Worm (Caenorhabditis elegans) whole organism, L4 larva: ENCODE measurements around the gene cox-6A.
A peak's percentile ranks its signal among the peaks of the same experiment; 100 is the strongest.

Experiments used
- F37D6.2 ChIP-seq: sonication (generic microtip); optimal IDR thresholded peaks from 2 replicates; lab custom pipeline; 2016; ENCODE audit warnings: mild to moderate bottlenecking, missing genetic modification characterization, missing compliant biosample characterization
- F49E8.2 ChIP-seq: sonication (generic microtip); optimal IDR thresholded peaks from 2 replicates; lab custom pipeline; 2016; ENCODE audit warnings: missing compliant biosample characterization, mild to moderate bottlenecking, missing genetic modification characterization, borderline replicate concordance
- T20F7.1 ChIP-seq: fragments of 200-800 bp; sonication (Bioruptor generic); optimal IDR thresholded peaks from 2 replicates; lab custom pipeline; 2018; ENCODE audit warnings: mild to moderate bottlenecking, missing genetic modification characterization, missing compliant biosample characterization
- Y48G9A.11 ChIP-seq: fragments of 200-800 bp; sonication (Bioruptor generic); IDR thresholded peaks from 2 replicates; pipeline ENCODE4 v1.3.6; 2022; ENCODE audit warnings: missing genetic modification reagents, missing genetic modification characterization, missing compliant biosample characterization
- Y5F2A.4 ChIP-seq: fragments of 200-800 bp; sonication (Bioruptor generic); optimal IDR thresholded peaks from 2 replicates; lab custom pipeline; 2018; ENCODE audit warnings: mild to moderate bottlenecking, missing genetic modification characterization, missing compliant biosample characterization
- ZK337.2 ChIP-seq: fragments of 200-800 bp; sonication (Bioruptor generic); IDR thresholded peaks from 2 replicates; pipeline ENCODE4 v1.3.6; 2022; ENCODE audit warnings: missing genetic modification reagents, missing genetic modification characterization, missing compliant biosample characterization
- ZK546.5 ChIP-seq, 2 experiments: sonication (generic microtip); optimal IDR thresholded peaks; 2 replicates each; lab custom pipeline; 2017; ENCODE audit warnings: missing biosample characterization in 2 of 2, missing genetic modification characterization in 2 of 2
- aly-2 ChIP-seq: sonication (generic microtip); optimal IDR thresholded peaks from 2 replicates; lab custom pipeline; 2018; ENCODE audit warnings: missing biosample characterization, missing genetic modification characterization
- ceh-28 ChIP-seq: fragments of 150-350 bp; optimal IDR thresholded peaks from 2 replicates; lab custom pipeline; 2014; ENCODE audit warnings: missing biosample characterization, missing genetic modification reagents, missing genetic modification characterization
- ceh-44 ChIP-seq: fragments of 200-800 bp; sonication (Bioruptor generic); IDR thresholded peaks from 2 replicates; pipeline ENCODE4 v1.3.6; 2022; ENCODE audit warnings: missing genetic modification reagents, missing genetic modification characterization, missing compliant biosample characterization
- ces-1 ChIP-seq: fragments of 150-350 bp; sonication (generic microtip); optimal IDR thresholded peaks from 4 replicates; lab custom pipeline; 2014; ENCODE audit warnings: missing biosample characterization, missing genetic modification reagents, missing genetic modification characterization
- cey-2 ChIP-seq: sonication (generic microtip); optimal IDR thresholded peaks from 3 replicates; lab custom pipeline; 2017; ENCODE audit warnings: missing genetic modification characterization, mild to moderate bottlenecking, missing compliant biosample characterization, antibody characterized with exemption, borderline replicate concordance; ENCODE audit not compliant: insufficient read depth
- daf-16 ChIP-seq, 3 experiments: sonication (generic microtip); optimal IDR thresholded peaks; 2 replicates each; lab custom pipeline; 2016 to 2017; ENCODE audit warnings: missing genetic modification characterization in 3 of 3, missing genetic modification reagents in 3 of 3, mild to moderate bottlenecking in 2 of 3, missing compliant biosample characterization in 2 of 3, missing biosample characterization in 1 of 3, moderate library complexity in 1 of 3
- daf-8 ChIP-seq: fragments of 200-800 bp; sonication (Bioruptor generic); IDR thresholded peaks from 2 replicates; pipeline ENCODE4 v1.3.6; 2022; ENCODE audit warnings: missing genetic modification characterization, missing compliant biosample characterization
- dmd-6 ChIP-seq: fragments of 200-800 bp; sonication (Bioruptor generic); IDR thresholded peaks from 2 replicates; pipeline ENCODE4 v1.3.6; 2022; ENCODE audit warnings: missing genetic modification reagents, missing genetic modification characterization, missing compliant biosample characterization
- dmd-8 ChIP-seq: fragments of 200-800 bp; sonication (Bioruptor generic); IDR thresholded peaks from 2 replicates; pipeline ENCODE4 v1.3.6; 2022; ENCODE audit warnings: missing genetic modification characterization, missing compliant biosample characterization
- dmd-9 ChIP-seq: fragments of 200-800 bp; sonication (Bioruptor generic); IDR thresholded peaks from 2 replicates; pipeline ENCODE4 v1.3.6; 2022; ENCODE audit warnings: missing genetic modification reagents, missing genetic modification characterization, missing compliant biosample characterization
- dpl-1 ChIP-seq: fragments of 150-350 bp; optimal IDR thresholded peaks from 2 replicates; lab custom pipeline; 2014; ENCODE audit warnings: missing biosample characterization, missing genetic modification reagents, missing genetic modification characterization
- duxl-1 ChIP-seq: sonication (generic microtip); optimal IDR thresholded peaks from 2 replicates; lab custom pipeline; 2016; ENCODE audit warnings: mild to moderate bottlenecking, missing genetic modification characterization, moderate library complexity, missing compliant biosample characterization; ENCODE audit not compliant: poor library complexity
- egl-43 ChIP-seq: fragments of 200-800 bp; sonication (Bioruptor generic); IDR thresholded peaks from 2 replicates; pipeline ENCODE4 v1.3.6; 2022; ENCODE audit warnings: missing genetic modification reagents, missing genetic modification characterization, missing compliant biosample characterization
- fos-1 ChIP-seq: fragments of 150-350 bp; optimal IDR thresholded peaks from 2 replicates; lab custom pipeline; 2014; ENCODE audit warnings: missing biosample characterization, missing genetic modification characterization
- gei-8 ChIP-seq: fragments of 200-800 bp; sonication (Bioruptor generic); optimal IDR thresholded peaks from 2 replicates; lab custom pipeline; 2018; ENCODE audit warnings: mild to moderate bottlenecking, missing genetic modification characterization, missing compliant biosample characterization
- hif-1 ChIP-seq, 2 experiments: sonication (generic microtip); optimal IDR thresholded peaks; 2 replicates each; lab custom pipeline; 2016 to 2017; ENCODE audit warnings: missing compliant biosample characterization in 2 of 2, missing genetic modification characterization in 2 of 2, missing genetic modification reagents in 2 of 2, missing genotype in 2 of 2, mild to moderate bottlenecking in 1 of 2
- hlh-30 ChIP-seq: sonication (generic microtip); optimal IDR thresholded peaks from 2 replicates; lab custom pipeline; 2017; ENCODE audit warnings: antibody characterized with exemption, mild to moderate bottlenecking, missing genetic modification characterization, missing compliant biosample characterization; ENCODE audit not compliant: insufficient read depth
- hmg-1.1 ChIP-seq: fragments of 200-800 bp; sonication (Bioruptor generic); IDR thresholded peaks from 2 replicates; pipeline ENCODE4 v1.3.6; 2022; ENCODE audit warnings: missing genetic modification reagents, missing genetic modification characterization, missing compliant biosample characterization
- mdt-29 ChIP-seq: fragments of 200-800 bp; sonication (Bioruptor generic); IDR thresholded peaks from 2 replicates; pipeline ENCODE4 v1.3.6; 2022; ENCODE audit warnings: missing genetic modification reagents, missing genetic modification characterization, missing compliant biosample characterization
- mes-2 ChIP-seq: sonication (generic microtip); optimal IDR thresholded peaks from 2 replicates; lab custom pipeline; 2016; ENCODE audit warnings: missing genotype, mild to moderate bottlenecking, missing genetic modification characterization, missing compliant biosample characterization; ENCODE audit not compliant: poor library complexity, severe bottlenecking
- nhr-10 ChIP-seq: fragments of 150-350 bp; optimal IDR thresholded peaks from 2 replicates; lab custom pipeline; 2014; ENCODE audit warnings: missing biosample characterization, missing genetic modification characterization
- nhr-237 ChIP-seq: sonication (generic microtip); optimal IDR thresholded peaks from 2 replicates; lab custom pipeline; 2017; ENCODE audit warnings: missing biosample characterization, missing genetic modification characterization
- nhr-25 ChIP-seq: sonication (generic microtip); optimal IDR thresholded peaks from 2 replicates; lab custom pipeline; 2017; ENCODE audit warnings: missing genetic modification characterization, mild to moderate bottlenecking, missing compliant biosample characterization, antibody characterized with exemption, moderate library complexity, borderline replicate concordance; ENCODE audit not compliant: insufficient read depth
- nhr-28 ChIP-seq: fragments of 150-350 bp; optimal IDR thresholded peaks from 2 replicates; lab custom pipeline; 2014; ENCODE audit warnings: missing biosample characterization, missing genetic modification characterization
- nhr-41 ChIP-seq: fragments of 200-800 bp; sonication (Bioruptor generic); IDR thresholded peaks from 2 replicates; pipeline ENCODE4 v1.3.6; 2022; ENCODE audit warnings: missing genetic modification reagents, missing genetic modification characterization, missing compliant biosample characterization
- nhr-6 ChIP-seq: fragments of 150-350 bp; optimal IDR thresholded peaks from 2 replicates; lab custom pipeline; 2014; ENCODE audit warnings: missing biosample characterization, missing genetic modification characterization
- nhr-77 ChIP-seq: fragments of 150-350 bp; optimal IDR thresholded peaks from 2 replicates; lab custom pipeline; 2014; ENCODE audit warnings: missing biosample characterization, missing genetic modification characterization
- rbr-2 ChIP-seq: sonication (generic microtip); optimal IDR thresholded peaks from 2 replicates; lab custom pipeline; 2016; ENCODE audit warnings: missing genotype, missing genetic modification characterization, missing compliant biosample characterization
- skn-1 ChIP-seq: fragments of 150-350 bp; optimal IDR thresholded peaks from 2 replicates; lab custom pipeline; 2014; ENCODE audit warnings: missing biosample characterization, missing genetic modification characterization
- spr-1 ChIP-seq: sonication (generic microtip); optimal IDR thresholded peaks from 2 replicates; lab custom pipeline; 2016; ENCODE audit warnings: mild to moderate bottlenecking, missing genetic modification characterization, missing compliant biosample characterization
- spr-3 ChIP-seq: fragments of 200-800 bp; sonication (Bioruptor generic); optimal IDR thresholded peaks from 2 replicates; lab custom pipeline; 2018; ENCODE audit warnings: mild to moderate bottlenecking, missing genetic modification characterization, missing compliant biosample characterization
- tag-97 ChIP-seq: fragments of 200-800 bp; sonication (Bioruptor generic); IDR thresholded peaks from 2 replicates; pipeline ENCODE4 v1.3.6; 2022; ENCODE audit warnings: missing genetic modification characterization, missing compliant biosample characterization
- unc-130 ChIP-seq: sonication (generic microtip); optimal IDR thresholded peaks from 2 replicates; lab custom pipeline; 2016; ENCODE audit warnings: missing genetic modification reagents, missing genetic modification characterization, missing compliant biosample characterization
- unc-62 ChIP-seq, 3 experiments: fragments of 150-350 bp in 1 of 3; sonication (generic microtip); optimal IDR thresholded peaks in 2 of 3; peaks in 1 of 3; 1 replicate in 1 of 3; 2 replicates in 2 of 3; lab custom pipeline; 2014 to 2017; ENCODE audit warnings: missing biosample characterization in 3 of 3, missing genetic modification characterization in 3 of 3, missing genetic modification reagents in 3 of 3, missing genotype in 1 of 3
- vab-7 ChIP-seq: fragments of 200-800 bp; sonication (Bioruptor generic); IDR thresholded peaks from 2 replicates; pipeline ENCODE4 v1.3.6; 2022; ENCODE audit warnings: missing genetic modification reagents, missing genetic modification characterization, missing compliant biosample characterization
- zip-11 ChIP-seq: fragments of 200-800 bp; sonication (Bioruptor generic); IDR thresholded peaks from 2 replicates; pipeline ENCODE4 v1.3.6; 2022; ENCODE audit warnings: missing genetic modification characterization, missing compliant biosample characterization
- ztf-11 ChIP-seq: fragments of 150-350 bp; optimal IDR thresholded peaks from 2 replicates; lab custom pipeline; 2014; ENCODE audit warnings: missing biosample characterization, missing genetic modification characterization

The cox-6A gene

ce11 chrIII:5068675-5069233 is 12.8 kb upstream of the cox-6A start, which contains the start of the genes C45G9.11 and C45G9.2 (continued):
- TF ChIP-seq mes-2 (tag; lab: Kevin White, UChicago) (peak; percentile 99), ZK337.2 (GFP tag; lab: Robert Waterston, UW) (peak; percentile 89), Y48G9A.11 (GFP tag; lab: Robert Waterston, UW) (peak; percentile 52), nhr-77 (tag; lab: Kevin White, UChicago) (no peak), ceh-44 (GFP tag; lab: Robert Waterston, UW) (peak; percentile 70; the same call in 1 of the 2 replicates), nhr-28 (tag; lab: Kevin White, UChicago) (no peak), hif-1 (tag; optimal IDR thresholded peaks at IDR 0.05; lab: Kevin White, UChicago) (peak in 1 of 2 experiments; percentile 84), duxl-1 (peak; percentile 35), egl-43 (GFP tag; lab: Robert Waterston, UW) (no peak), F37D6.2 (tag; lab: Kevin White, UChicago) (peak; percentile 41), aly-2 (no peak), nhr-41 (GFP tag; lab: Robert Waterston, UW) (no peak), skn-1 (tag; lab: Kevin White, UChicago) (no peak), tag-97 (no peak), dmd-9 (peak; percentile 84), spr-1 (no peak), hmg-1.1 (no peak), T20F7.1 (peak; percentile 44), zip-11 (GFP tag; lab: Robert Waterston, UW) (no peak), ZK546.5 (tag; optimal IDR thresholded peaks at IDR 0.05; lab: Kevin White, UChicago) (no peak), nhr-6 (tag; lab: Kevin White, UChicago) (peak; percentile 46), rbr-2 (tag; lab: Kevin White, UChicago) (peak; percentile 49)

- TF ChIP-seq spr-3 (GFP tag; lab: Kevin White, UChicago) = no peak
- TF ChIP-seq fos-1 = no peak
- no peak for TF ChIP-seq nhr-28 (tag; lab: Kevin White, UChicago)
- no peak for TF ChIP-seq Y5F2A.4
- no peak for TF ChIP-seq dmd-8
- no peak for TF ChIP-seq ces-1 (GFP tag; lab: Kevin White, UChicago)
- no peak for TF ChIP-seq dpl-1
- TF ChIP-seq nhr-25 (tag; lab: Kevin White, UChicago) = no peak
- TF ChIP-seq daf-8 (GFP tag; lab: Robert Waterston, UW) = no peak
- no peak for TF ChIP-seq nhr-237
- TF ChIP-seq, all 104 proteins: peak for 0
Measured at ce11 chrIII:5071509-5071908, 10.0 kb upstream of the cox-6A start, which contains the start of gene C45G9.12. Gene C45G9.12, minus strand, starts transcription at chrIII:5071609.

- TF ChIP-seq nhr-25 (tag; lab: Kevin White, UChicago) (no peak), ceh-28 (tag; lab: Kevin White, UChicago) (no peak), Y5F2A.4 (no peak), nhr-10 (tag; lab: Kevin White, UChicago) (no peak), dmd-8 (no peak), ztf-11 (tag; lab: Kevin White, UChicago) (no peak), dmd-6 (GFP tag; lab: Robert Waterston, UW) (no peak), unc-62 (GFP tag; optimal IDR thresholded peaks at IDR 0.05 in 1 of 2; lab: Kevin White, UChicago) (no peak), unc-62 (tag; optimal IDR thresholded peaks at IDR 0.05; lab: Kevin White, UChicago) (no peak), gei-8 (GFP tag; lab: Kevin White, UChicago) (no peak), hlh-30 (no peak), cey-2 (tag; lab: Kevin White, UChicago) (no peak), unc-130 (GFP tag; lab: Kevin White, UChicago) (no peak), vab-7 (GFP tag; lab: Robert Waterston, UW) (no peak), mdt-29 (GFP tag; lab: Robert Waterston, UW) (no peak), F49E8.2 (tag; lab: Kevin White, UChicago) (no peak), spr-3 (GFP tag; lab: Kevin White, UChicago) (no peak), daf-16 (GFP tag; optimal IDR thresholded peaks at IDR 0.05; lab: Kevin White, UChicago) (no peak), daf-16 (tag; optimal IDR thresholded peaks at IDR 0.05; lab: Kevin White, UChicago) (no peak)
Measured at ce11 chrIII:5074398-5074797, 7.1 kb upstream of the cox-6A start, which contains the start of gene ttbk-6. Gene ttbk-6, plus strand, starts transcription at chrIII:5074698.
